Fruit fly (Drosophila melanogaster): ENCODE measurements around the gene REPTOR.

Gene REPTOR

dm6 chr3R:24629877-24630808, 47.5 kb upstream of the REPTOR start, which contains the start of gene Wsck (continued):
- TF ChIP-seq CG8290 (GFP tag; optimal IDR thresholded peaks at IDR 0.05) (no peak), CG8290 (tag; optimal IDR thresholded peaks at IDR 0.05) (no peak), CG17186 (GFP tag; optimal IDR thresholded peaks at IDR 0.05) (peak; percentile 6), gem (tag; optimal IDR thresholded peaks at IDR 0.05) (no peak), CG14860 (GFP tag; IDR thresholded peaks at IDR 0.05; ENCODE audit: partially characterized antibody) (no peak), CG4617 (GFP tag; optimal IDR thresholded peaks at IDR 0.05; ENCODE audit: borderline replicate concordance) (no peak), CG6854 (GFP tag; optimal IDR thresholded peaks at IDR 0.05) (peak; percentile 7), Abd-B (GFP tag; optimal IDR thresholded peaks at IDR 0.05) (no peak), CHES-1-like (GFP tag; optimal IDR thresholded peaks at IDR 0.05) (peak; percentile 74), CG8924 (tag; optimal IDR thresholded peaks at IDR 0.05) (peak; percentile 30), Hey (tag; optimal IDR thresholded peaks at IDR 0.05) (no peak), HLH4C (GFP tag; IDR thresholded peaks at IDR 0.05; ENCODE audit: partially characterized antibody) (no peak), CG3163 (GFP tag; optimal IDR thresholded peaks at IDR 0.05) (peak; percentile 4), wdn (GFP tag; IDR thresholded peaks at IDR 0.05) (no peak), ATbp (GFP tag; optimal IDR thresholded peaks at IDR 0.05) (no peak), gt (GFP tag; IDR thresholded peaks at IDR 0.05) (no peak), br (optimal IDR thresholded peaks at IDR 0.05) (no peak), nmo (GFP tag; optimal IDR thresholded peaks at IDR 0.05) (peak; percentile 27), CG8089 (GFP tag; optimal IDR thresholded peaks at IDR 0.05) (no peak), vvl (GFP tag; IDR thresholded peaks at IDR 0.05) (peak; percentile 65; the same call in 1 of the 2 replicates), Dp (GFP tag; optimal IDR thresholded peaks at IDR 0.05) (peak; percentile 75), vnd (GFP tag; IDR thresholded peaks at IDR 0.05; ENCODE audit: partially characterized antibody) (no peak), dysf (GFP tag; IDR thresholded peaks at IDR 0.05) (no peak), Lim3 (GFP tag; IDR thresholded peaks at IDR 0.05) (no peak), ash1 (GFP tag; optimal IDR thresholded peaks at IDR 0.05) (no peak), oc (tag; optimal IDR thresholded peaks at IDR 0.05) (peak; percentile 86), CG6813 (GFP tag; optimal IDR thresholded peaks at IDR 0.05) (no peak), wor (GFP tag; IDR thresholded peaks at IDR 0.05) (no peak), Nf-YB (GFP tag; optimal IDR thresholded peaks at IDR 0.05) (peak; percentile 53), sens-2 (GFP tag; IDR thresholded peaks at IDR 0.05) (no peak), HLHmδ (GFP tag; optimal IDR thresholded peaks at IDR 0.05) (no peak), Ptx1 (GFP tag; IDR thresholded peaks at IDR 0.05) (no peak), tup (GFP tag; optimal IDR thresholded peaks at IDR 0.05) (no peak), CG8478 (optimal IDR thresholded peaks at IDR 0.05) (peak; percentile 96), Myb (GFP tag; optimal IDR thresholded peaks at IDR 0.05) (no peak), CG10979 (tag; optimal IDR thresholded peaks at IDR 0.05) (no peak), GATAe (GFP tag; conservative IDR thresholded peaks at IDR 0.05) (no peak), CG1233 (GFP tag; optimal IDR thresholded peaks at IDR 0.05) (peak; percentile 9), Bdp1 (GFP tag; optimal IDR thresholded peaks at IDR 0.05) (no peak), CG17385 (GFP tag; optimal IDR thresholded peaks at IDR 0.05) (peak; percentile 91), Six4 (GFP tag; optimal IDR thresholded peaks at IDR 0.05) (no peak), Atf3 (GFP tag; optimal IDR thresholded peaks at IDR 0.05) (no peak), CG10366 (GFP tag; IDR thresholded peaks at IDR 0.05) (no peak), Nf-YC (tag; optimal IDR thresholded peaks at IDR 0.05) (no peak), CG7745 (tag; optimal IDR thresholded peaks at IDR 0.05) (no peak), CG6654 (GFP tag; optimal IDR thresholded peaks at IDR 0.05) (no peak), amos (GFP tag; IDR thresholded peaks at IDR 0.05; ENCODE audit: partially characterized antibody) (peak; percentile 41; the same call in 1 of the 2 replicates), CG8944 (GFP tag; optimal IDR thresholded peaks at IDR 0.05) (no peak), CG5245 (GFP tag; optimal IDR thresholded peaks at IDR 0.05) (no peak), CG10565 (GFP tag; optimal IDR thresholded peaks at IDR 0.05) (no peak)
